Worm (Caenorhabditis elegans) whole organism, young adult: ENCODE data around the gene mrpl-18.

Experiments
- F10E7.11 ChIP-seq: sonication (generic microtip); optimal IDR thresholded peaks from 2 replicates; lab custom pipeline; 2017; ENCODE audit warnings: mild to moderate bottlenecking, missing genetic modification characterization, moderate library complexity, missing compliant biosample characterization
- F57C9.4 ChIP-seq: sonication (generic microtip); optimal IDR thresholded peaks from 2 replicates; lab custom pipeline; 2017; ENCODE audit warnings: mild to moderate bottlenecking, missing genetic modification characterization, missing compliant biosample characterization
- K11D2.4 ChIP-seq: fragments of 200-800 bp; sonication (Bioruptor generic); IDR thresholded peaks from 2 replicates; pipeline ENCODE4 v1.3.6; 2022; ENCODE audit warnings: missing genetic modification reagents, missing genetic modification characterization, missing compliant biosample characterization
- Y67H2A.10 ChIP-seq: fragments of 200-800 bp; sonication (Bioruptor generic); conservative IDR thresholded peaks from 2 replicates; pipeline ENCODE4 v1.3.6; 2022; ENCODE audit warnings: missing genetic modification reagents, missing genetic modification characterization, missing compliant biosample characterization
- Y95B8A.8 ChIP-seq: fragments of 200-800 bp; sonication (Bioruptor generic); IDR thresholded peaks from 2 replicates; pipeline ENCODE4 v1.3.6; 2022; ENCODE audit warnings: missing genetic modification reagents, missing genetic modification characterization, missing compliant biosample characterization
- attf-3 ChIP-seq: fragments of 200-800 bp; sonication (Bioruptor generic); conservative IDR thresholded peaks from 2 replicates; pipeline ENCODE4 v1.3.6; 2022; ENCODE audit warnings: missing genetic modification reagents, missing genetic modification characterization, missing compliant biosample characterization
- egl-44 ChIP-seq: fragments of 200-800 bp; sonication (Bioruptor generic); IDR thresholded peaks from 2 replicates; pipeline ENCODE4 v1.3.6; 2022; ENCODE audit warnings: missing genetic modification reagents, missing genetic modification characterization, missing compliant biosample characterization
- lag-1 ChIP-seq: fragments of 200-800 bp; sonication (Bioruptor generic); IDR thresholded peaks from 2 replicates; pipeline ENCODE4 v1.3.6; 2022; ENCODE audit warnings: missing genetic modification reagents, missing genetic modification characterization, missing compliant biosample characterization
- let-607 ChIP-seq, 2 experiments: fragments of 200-800 bp in 1 of 2; sonication (Bioruptor generic) in 1 of 2; sonication (generic microtip) in 1 of 2; optimal IDR thresholded peaks; 2 replicates each; lab custom pipeline; 2016 to 2018; ENCODE audit warnings: mild to moderate bottlenecking in 2 of 2, missing compliant biosample characterization in 2 of 2, missing genetic modification characterization in 2 of 2, moderate library complexity in 2 of 2, missing genotype in 1 of 2
- madf-6 ChIP-seq: fragments of 200-800 bp; sonication (Bioruptor generic); IDR thresholded peaks from 2 replicates; pipeline ENCODE4 v1.3.6; 2022; ENCODE audit warnings: missing genetic modification reagents, missing genetic modification characterization, missing compliant biosample characterization
- mes-4 ChIP-seq: sonication (generic microtip); optimal IDR thresholded peaks from 2 replicates; lab custom pipeline; 2016; ENCODE audit warnings: missing genotype, missing genetic modification characterization, missing compliant biosample characterization
- pha-4 ChIP-seq: fragments of 150-350 bp; sonication (generic microtip); optimal IDR thresholded peaks from 2 replicates; lab custom pipeline; 2014; ENCODE audit warnings: missing biosample characterization, missing genetic modification reagents, missing genetic modification characterization
- snpc-4 ChIP-seq, 5 experiments: fragments of 150-350 bp in 1 of 5; sonication (generic microtip) in 4 of 5; optimal IDR thresholded peaks; 2 replicates each; lab custom pipeline; 2014 to 2018; ENCODE audit warnings: missing genetic modification characterization in 5 of 5, missing biosample characterization in 3 of 5, antibody characterized with exemption in 2 of 5, mild to moderate bottlenecking in 2 of 5, missing compliant biosample characterization in 2 of 5, missing genotype in 2 of 5, moderate library complexity in 2 of 5, missing genetic modification reagents in 1 of 5
- unc-62 ChIP-seq: fragments of 150-350 bp; optimal IDR thresholded peaks from 2 replicates; lab custom pipeline; 2014; ENCODE audit warnings: missing biosample characterization, missing genetic modification reagents, missing genetic modification characterization

DNA sequence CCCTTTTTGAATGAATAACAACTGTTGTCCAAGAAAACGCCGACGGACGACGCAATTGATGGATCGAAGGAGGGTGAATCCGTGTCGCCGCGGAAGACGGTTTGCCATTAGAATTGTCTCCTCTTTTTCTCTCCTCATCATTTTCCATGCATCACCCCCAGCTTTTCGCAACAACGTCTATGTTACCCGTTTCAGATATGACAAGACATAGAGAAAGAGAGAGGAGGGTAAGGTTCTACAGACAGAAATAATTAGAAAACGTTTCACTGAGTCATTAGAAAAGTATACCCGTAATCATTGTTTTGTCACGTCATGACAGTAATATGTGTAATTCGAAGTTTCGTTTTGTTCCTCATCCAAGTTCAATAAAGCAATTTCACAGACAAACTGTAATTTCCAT is 39.0 kb upstream of the mrpl-18 start:
- TF ChIP-seq K11D2.4 (GFP tag; lab: Robert Waterston, UW), result no peak
- no peak for TF ChIP-seq pha-4 (tag; lab: Kevin White, UChicago)
- TF ChIP-seq let-607 (tag; optimal IDR thresholded peaks at IDR 0.05; lab: Kevin White, UChicago), result no peak
- TF ChIP-seq snpc-4 (GFP tag; optimal IDR thresholded peaks at IDR 0.05; lab: Kevin White, UChicago), result no peak
- no peak for TF ChIP-seq snpc-4 (tag; optimal IDR thresholded peaks at IDR 0.05; lab: Kevin White, UChicago)
- no peak for TF ChIP-seq attf-3
- TF ChIP-seq mes-4, result no peak
- TF ChIP-seq F57C9.4 (tag; lab: Kevin White, UChicago), result no peak
- TF ChIP-seq Y67H2A.10, result no peak
- TF ChIP-seq F10E7.11 (tag; lab: Kevin White, UChicago), result no peak
- no peak for TF ChIP-seq unc-62
- no peak for TF ChIP-seq Y95B8A.8 (GFP tag; lab: Robert Waterston, UW)
- TF ChIP-seq lag-1 (GFP tag; lab: Robert Waterston, UW), result no peak
- TF ChIP-seq madf-6, result no peak
- TF ChIP-seq egl-44 (GFP tag; lab: Robert Waterston, UW), result no peak
